Worm (Caenorhabditis elegans) whole organism, L1 larva: ENCODE measurements around the gene rga-1.

Experiments used
- C04F5.9 ChIP-seq: sonication (generic microtip); optimal IDR thresholded peaks from 2 replicates; lab custom pipeline; 2016; ENCODE audit warnings: missing genetic modification characterization, missing compliant biosample characterization
- C34B4.2 ChIP-seq: sonication (generic microtip); optimal IDR thresholded peaks from 2 replicates; lab custom pipeline; 2017; ENCODE audit warnings: mild to moderate bottlenecking, missing genetic modification characterization, missing compliant biosample characterization
- alr-1 ChIP-seq: fragments of 200-800 bp; sonication (Bioruptor generic); optimal IDR thresholded peaks from 2 replicates; lab custom pipeline; 2018; ENCODE audit warnings: borderline replicate concordance, mild to moderate bottlenecking, missing genetic modification characterization, missing compliant biosample characterization
- ama-1 ChIP-seq: fragments of 150-350 bp; optimal IDR thresholded peaks from 2 replicates; lab custom pipeline; 2014
- blmp-1 ChIP-seq: fragments of 150-350 bp; optimal IDR thresholded peaks from 2 replicates; lab custom pipeline; 2014; ENCODE audit warnings: missing biosample characterization, missing genetic modification characterization
- ceh-8 ChIP-seq: fragments of 200-800 bp; sonication (Bioruptor generic); optimal IDR thresholded peaks from 2 replicates; lab custom pipeline; 2018; ENCODE audit warnings: mild to moderate bottlenecking, missing genetic modification characterization, moderate library complexity, missing compliant biosample characterization
- ceh-82 ChIP-seq, 3 experiments: fragments of 150-350 bp in 1 of 3; sonication (generic microtip) in 2 of 3; optimal IDR thresholded peaks; 2 replicates each; lab custom pipeline; 2014 to 2017; ENCODE audit warnings: missing biosample characterization in 3 of 3, missing genetic modification characterization in 3 of 3
- ceh-88 ChIP-seq: fragments of 200-800 bp; sonication (Bioruptor generic); IDR thresholded peaks from 2 replicates; pipeline ENCODE4 v1.3.6; 2022; ENCODE audit warnings: missing genetic modification characterization, missing compliant biosample characterization
- ceh-90 ChIP-seq: sonication (generic microtip); optimal IDR thresholded peaks from 2 replicates; lab custom pipeline; 2016; ENCODE audit warnings: missing genetic modification characterization, missing compliant biosample characterization
- ces-1 ChIP-seq: fragments of 150-350 bp; optimal IDR thresholded peaks from 2 replicates; lab custom pipeline; 2014; ENCODE audit warnings: missing biosample characterization, missing genetic modification reagents, missing genetic modification characterization
- efl-1 ChIP-seq, 4 experiments: fragments of 150-350 bp; optimal IDR thresholded peaks in 3 of 4; peaks in 1 of 4; 1 replicate in 1 of 4; 2 replicates in 3 of 4; lab custom pipeline; 2014; ENCODE audit warnings: missing biosample characterization in 2 of 4, missing genetic modification characterization in 2 of 4, missing genetic modification reagents in 2 of 4
- elt-3 ChIP-seq, 6 experiments: fragments of 150-350 bp in 1 of 6; sonication (generic microtip); optimal IDR thresholded peaks; 2 replicates each; lab custom pipeline; 2017 to 2018; ENCODE audit warnings: missing biosample characterization in 6 of 6, missing genetic modification characterization in 6 of 6, inconsistent platforms in 1 of 6
- ets-5 ChIP-seq: fragments of 200-800 bp; sonication (Bioruptor generic); IDR thresholded peaks from 2 replicates; pipeline ENCODE4 v1.3.6; 2022; ENCODE audit warnings: missing genetic modification characterization, missing compliant biosample characterization
- grh-1 ChIP-seq: fragments of 200-800 bp; sonication (Bioruptor generic); IDR thresholded peaks from 2 replicates; pipeline ENCODE4 v1.3.6; 2022; ENCODE audit warnings: missing genetic modification reagents, missing genetic modification characterization, missing compliant biosample characterization
- hlh-17 ChIP-seq: fragments of 200-800 bp; sonication (Bioruptor generic); optimal IDR thresholded peaks from 2 replicates; lab custom pipeline; 2018; ENCODE audit warnings: missing genetic modification characterization, mild to moderate bottlenecking, missing compliant biosample characterization, moderate library complexity, borderline replicate concordance
- hpl-2 ChIP-seq: fragments of 150-350 bp; optimal IDR thresholded peaks from 2 replicates; lab custom pipeline; 2014; ENCODE audit warnings: missing biosample characterization, missing genetic modification reagents, missing genetic modification characterization
- isw-1 ChIP-seq: fragments of 200-800 bp; sonication (Bioruptor generic); IDR thresholded peaks from 2 replicates; pipeline ENCODE4 v1.3.6; 2022; ENCODE audit warnings: missing genetic modification characterization, missing compliant biosample characterization
- jun-1 ChIP-seq: fragments of 150-350 bp; optimal IDR thresholded peaks from 2 replicates; lab custom pipeline; 2014; ENCODE audit warnings: missing biosample characterization, missing genetic modification reagents, missing genetic modification characterization
- lin-35 ChIP-seq, 2 experiments: fragments of 150-350 bp; optimal IDR thresholded peaks; 2 replicates each; lab custom pipeline; 2014; ENCODE audit warnings: missing biosample characterization in 2 of 2, missing genetic modification characterization in 2 of 2, missing genetic modification reagents in 2 of 2
- lin-39 ChIP-seq: fragments of 150-350 bp; optimal IDR thresholded peaks from 2 replicates; lab custom pipeline; 2014; ENCODE audit warnings: missing biosample characterization, missing genetic modification reagents, missing genetic modification characterization
- mab-9 ChIP-seq: fragments of 200-800 bp; sonication (Bioruptor generic); IDR thresholded peaks from 2 replicates; pipeline ENCODE4 v1.3.6; 2022; ENCODE audit warnings: missing genetic modification reagents, missing genetic modification characterization, missing compliant biosample characterization
- mep-1 ChIP-seq: fragments of 150-350 bp; optimal IDR thresholded peaks from 2 replicates; lab custom pipeline; 2014; ENCODE audit warnings: missing biosample characterization, missing genetic modification characterization
- nhr-19 ChIP-seq: fragments of 200-800 bp; sonication (Bioruptor generic); conservative IDR thresholded peaks from 2 replicates; pipeline ENCODE4 v1.3.6; 2022; ENCODE audit warnings: missing genetic modification characterization, missing compliant biosample characterization
- nhr-20 ChIP-seq: sonication (generic microtip); optimal IDR thresholded peaks from 2 replicates; lab custom pipeline; 2016; ENCODE audit warnings: mild to moderate bottlenecking, missing genetic modification characterization, missing compliant biosample characterization
- nhr-77 ChIP-seq: fragments of 150-350 bp; optimal IDR thresholded peaks from 2 replicates; lab custom pipeline; 2014; ENCODE audit warnings: missing biosample characterization, missing genetic modification characterization
- nhr-85 ChIP-seq: sonication (generic microtip); peaks from one replicate; lab custom pipeline; 2016; ENCODE audit warnings: missing genetic modification characterization, inconsistent platforms, missing compliant biosample characterization
- rnt-1 ChIP-seq: sonication (generic microtip); optimal IDR thresholded peaks from 2 replicates; lab custom pipeline; 2016; ENCODE audit warnings: mild to moderate bottlenecking, missing genetic modification characterization, moderate library complexity, missing compliant biosample characterization
- snpc-4 ChIP-seq: fragments of 150-350 bp; optimal IDR thresholded peaks from 2 replicates; lab custom pipeline; 2014; ENCODE audit warnings: missing biosample characterization, missing genetic modification characterization
- sup-37 ChIP-seq: fragments of 200-800 bp; sonication (Bioruptor generic); optimal IDR thresholded peaks from 2 replicates; lab custom pipeline; 2018; ENCODE audit warnings: mild to moderate bottlenecking, missing genetic modification characterization, missing compliant biosample characterization
- tbx-2 ChIP-seq: sonication (generic microtip); optimal IDR thresholded peaks from 2 replicates; lab custom pipeline; 2016; ENCODE audit warnings: missing genetic modification characterization, missing compliant biosample characterization
- unc-30 ChIP-seq: sonication (generic microtip); optimal IDR thresholded peaks from 2 replicates; lab custom pipeline; 2017; ENCODE audit warnings: missing biosample characterization, missing genetic modification characterization
- unc-62 ChIP-seq: fragments of 150-350 bp; optimal IDR thresholded peaks from 2 replicates; lab custom pipeline; 2014; ENCODE audit warnings: missing biosample characterization, missing genetic modification reagents, missing genetic modification characterization
- unc-98 ChIP-seq: fragments of 200-800 bp; sonication (Bioruptor generic); IDR thresholded peaks from 2 replicates; pipeline ENCODE4 v1.3.6; 2022; ENCODE audit warnings: missing genetic modification characterization, missing compliant biosample characterization
- vab-15 ChIP-seq: sonication (generic microtip); optimal IDR thresholded peaks from 2 replicates; lab custom pipeline; 2017; ENCODE audit warnings: missing genotype, mild to moderate bottlenecking, missing genetic modification characterization, missing compliant biosample characterization
- xbp-1 ChIP-seq: sonication (generic microtip); optimal IDR thresholded peaks from 2 replicates; lab custom pipeline; 2016; ENCODE audit warnings: missing genetic modification characterization, missing compliant biosample characterization
- zag-1 ChIP-seq: fragments of 150-350 bp; optimal IDR thresholded peaks from 2 replicates; lab custom pipeline; 2014; ENCODE audit warnings: missing biosample characterization, missing genetic modification characterization
- zip-4 ChIP-seq: fragments of 200-800 bp; sonication (Bioruptor generic); optimal IDR thresholded peaks from 2 replicates; lab custom pipeline; 2018; ENCODE audit warnings: mild to moderate bottlenecking, missing genetic modification characterization, moderate library complexity, missing compliant biosample characterization
- ztf-11 ChIP-seq, 2 experiments: sonication (generic microtip); optimal IDR thresholded peaks; 2 replicates each; lab custom pipeline; 2016 to 2017; ENCODE audit warnings: missing genetic modification characterization in 2 of 2, missing biosample characterization in 1 of 2, missing compliant biosample characterization in 1 of 2
- ztf-4 ChIP-seq: fragments of 150-350 bp; optimal IDR thresholded peaks from 2 replicates; lab custom pipeline; 2014; ENCODE audit warnings: missing biosample characterization, missing genetic modification characterization

Gene rga-1

DNA sequence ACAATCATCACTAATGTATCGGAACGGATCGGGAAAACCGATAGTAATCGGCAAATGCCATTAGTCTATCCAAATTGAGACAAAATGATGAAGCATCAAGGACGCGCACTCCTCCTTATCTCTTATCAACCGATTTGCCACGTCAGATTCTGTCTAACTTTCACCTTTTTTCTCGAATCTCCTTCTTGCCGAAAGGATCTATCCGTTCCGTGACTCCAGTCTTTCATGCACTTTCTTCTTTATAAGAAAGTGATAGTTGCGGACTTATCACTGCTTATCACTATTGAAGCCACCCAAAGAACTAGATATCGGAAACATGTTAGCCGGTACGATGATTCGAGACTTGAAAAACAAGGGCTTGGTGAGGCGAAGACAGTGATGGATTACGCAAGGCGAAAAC lies 37.3 kb downstream of the rga-1 start:
- TF ChIP-seq nhr-20 (tag; lab: Kevin White, UChicago), result peak; percentile 7
- peak; percentile 28 to 96 (median 84) for TF ChIP-seq elt-3 (tag; optimal IDR thresholded peaks at IDR 0.05; lab: Kevin White, UChicago)
- no peak for TF ChIP-seq ceh-90 (tag; lab: Kevin White, UChicago)
- peak; percentile 100 for TF ChIP-seq blmp-1

- TF ChIP-seq sup-37, result no peak
- no peak for TF ChIP-seq ceh-82 (tag; optimal IDR thresholded peaks at IDR 0.05; lab: Kevin White, UChicago)
- no peak for TF ChIP-seq ceh-8 (GFP tag; lab: Kevin White, UChicago)
- no peak for TF ChIP-seq unc-98 (GFP tag; lab: Robert Waterston, UW)
- no peak for TF ChIP-seq alr-1 (tag; lab: Kevin White, UChicago)
- no peak for TF ChIP-seq nhr-19 (GFP tag; lab: Robert Waterston, UW)
- no peak for TF ChIP-seq lin-39 (tag; lab: Kevin White, UChicago)
- no peak for TF ChIP-seq unc-62 (GFP tag; lab: Kevin White, UChicago)
Observed at ce11 chrII:11503761-11504160, 39.1 kb downstream of the rga-1 start.

DNA sequence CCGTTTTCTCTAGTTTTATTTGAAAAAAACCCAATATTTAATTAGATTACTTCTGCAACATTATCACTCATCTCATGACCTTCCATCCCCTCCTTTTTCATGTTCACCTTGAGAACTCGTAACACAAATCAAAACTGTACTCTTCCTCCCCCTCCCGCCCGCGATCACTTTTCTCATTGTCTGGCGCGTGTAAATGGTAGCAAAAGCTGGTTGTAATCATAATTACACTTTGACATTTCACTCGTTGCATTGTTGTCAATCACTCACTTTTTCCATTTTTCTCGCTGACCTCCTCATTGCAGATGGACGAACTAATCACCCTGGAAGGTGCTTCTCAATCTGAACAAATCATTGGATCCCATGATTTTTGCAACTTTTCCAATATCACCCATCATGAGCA lies 45.7 kb downstream of the rga-1 start, which contains the start of gene npr-41:
Gene npr-41, plus strand, starts transcription at position 301 of the 400 bp plus-strand sequence.
- no peak for TF ChIP-seq alr-1 (tag; lab: Kevin White, UChicago)
- no peak for TF ChIP-seq ztf-11 (tag; optimal IDR thresholded peaks at IDR 0.05; lab: Kevin White, UChicago)
- peak; percentile 19 for TF ChIP-seq nhr-85 (tag; lab: Kevin White, UChicago)
- TF ChIP-seq ceh-82 (tag; optimal IDR thresholded peaks at IDR 0.05; lab: Kevin White, UChicago), result no peak
- no peak for TF ChIP-seq zag-1

ce11 chrII:11512921-11513320 lies 48.2 kb downstream of the rga-1 start:
- TF ChIP-seq efl-1 (optimal IDR thresholded peaks at IDR 0.05; lab: Kevin White, UChicago), result no peak
- peak in 1 of 2 experiments; percentile 56 for TF ChIP-seq efl-1 (GFP tag; optimal IDR thresholded peaks at IDR 0.05 in 1 of 2; lab: Kevin White, UChicago)
- TF ChIP-seq grh-1 (GFP tag; lab: Robert Waterston, UW), result no peak
- TF ChIP-seq mab-9, result no peak
- TF ChIP-seq, all 84 proteins: peak for 1

DNA sequence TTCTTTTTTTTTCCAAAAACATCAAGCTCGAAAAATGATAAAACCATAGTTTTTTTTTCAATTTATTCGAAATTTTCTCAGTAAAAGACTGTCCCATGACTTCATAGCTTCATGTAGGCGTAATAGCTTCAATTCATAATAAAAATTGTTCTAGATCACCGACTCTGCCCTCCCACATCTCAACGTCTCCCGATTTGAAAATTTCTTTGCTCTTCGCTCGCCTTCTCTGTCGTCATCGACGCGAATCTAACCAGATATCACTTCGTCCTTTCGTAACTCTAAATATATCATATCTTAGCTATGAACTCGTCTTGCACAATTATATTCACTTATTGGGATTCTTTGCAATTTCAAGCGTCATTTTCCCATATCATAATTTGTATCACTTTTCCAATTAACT lies 50.1 kb downstream of the rga-1 start, which contains the start of gene srh-44:
Gene srh-44, plus strand, starts transcription at position 301 of the 400 bp plus-strand sequence.
- TF ChIP-seq mep-1 (no peak), nhr-77 (tag; lab: Kevin White, UChicago) (no peak), zip-4 (GFP tag; lab: Kevin White, UChicago) (no peak), snpc-4 (tag; lab: Kevin White, UChicago) (no peak), C04F5.9 (no peak), unc-30 (tag; lab: Kevin White, UChicago) (no peak), ces-1 (GFP tag; lab: Kevin White, UChicago) (no peak), tbx-2 (tag; lab: Kevin White, UChicago) (no peak), vab-15 (no peak)

DNA sequence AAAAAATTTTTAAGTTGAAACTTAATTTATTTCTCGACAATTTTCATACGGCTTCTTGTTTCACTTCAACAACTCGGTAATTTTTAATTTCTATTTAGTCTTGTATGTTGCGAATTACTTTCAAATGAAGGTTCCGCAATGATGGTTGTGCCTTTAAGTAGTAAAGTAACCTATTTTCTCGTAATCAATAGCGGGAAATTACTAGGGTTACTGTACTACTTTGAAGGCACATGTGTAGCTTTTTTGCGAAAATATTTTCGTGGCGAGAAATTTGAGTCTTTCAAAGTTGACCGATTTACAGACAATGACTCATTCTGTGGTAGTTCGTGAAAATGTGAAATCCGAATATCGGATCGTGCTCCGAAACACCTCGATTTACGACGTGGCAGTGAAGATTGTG lies 53.5 kb downstream of the rga-1 start, which contains the start of gene B0334.10:
Gene B0334.10, plus strand, starts transcription at position 301 of the 400 bp plus-strand sequence.
- TF ChIP-seq vab-15, result no peak
- no peak for TF ChIP-seq rnt-1
- TF ChIP-seq jun-1 (tag; lab: Kevin White, UChicago), result no peak
- no peak for TF ChIP-seq hlh-17 (GFP tag; lab: Kevin White, UChicago)
- no peak for TF ChIP-seq hpl-2 (GFP tag; lab: Kevin White, UChicago)
- no peak for TF ChIP-seq C34B4.2
- TF ChIP-seq ces-1 (GFP tag; lab: Kevin White, UChicago), result no peak
- no peak for TF ChIP-seq ets-5 (GFP tag; lab: Robert Waterston, UW)
- TF ChIP-seq ceh-82 (tag; optimal IDR thresholded peaks at IDR 0.05; lab: Kevin White, UChicago), result no peak
- TF ChIP-seq isw-1 (GFP tag; lab: Robert Waterston, UW), result no peak
- TF ChIP-seq ama-1 (lab: Kevin White, UChicago), result no peak
- TF ChIP-seq xbp-1, result no peak
- no peak for TF ChIP-seq C04F5.9
- no peak for TF ChIP-seq ceh-88
- TF ChIP-seq lin-35 (GFP tag; optimal IDR thresholded peaks at IDR 0.05; lab: Kevin White, UChicago), result no peak
- TF ChIP-seq ztf-4, result no peak
- TF ChIP-seq, all 84 proteins: peak for 0
